Worm (Caenorhabditis elegans) whole organism, late embryonic: ENCODE results near the gene T25F10.4.

ENCODE experiments used
- F13H6.1 ChIP-seq: sonication (generic microtip); optimal IDR thresholded peaks from 2 replicates; lab custom pipeline; 2016; ENCODE audit warnings: missing genetic modification characterization, missing compliant biosample characterization
- ceh-14 ChIP-seq: sonication (generic microtip); optimal IDR thresholded peaks from 2 replicates; lab custom pipeline; 2016; ENCODE audit warnings: missing genotype, missing genetic modification characterization, missing compliant biosample characterization
- ceh-19 ChIP-seq: fragments of 200-800 bp; sonication (Bioruptor generic); optimal IDR thresholded peaks from 2 replicates; lab custom pipeline; 2018; ENCODE audit warnings: mild to moderate bottlenecking, missing genetic modification characterization, missing compliant biosample characterization
- ceh-2 ChIP-seq: sonication (generic microtip); optimal IDR thresholded peaks from 2 replicates; lab custom pipeline; 2016; ENCODE audit warnings: missing genotype, missing genetic modification characterization, missing compliant biosample characterization
- ceh-24 ChIP-seq: sonication (generic microtip); optimal IDR thresholded peaks from 2 replicates; lab custom pipeline; 2016; ENCODE audit warnings: mild to moderate bottlenecking, missing genetic modification characterization, missing compliant biosample characterization
- ceh-30 ChIP-seq: fragments of 150-350 bp; optimal IDR thresholded peaks from 2 replicates; lab custom pipeline; 2014; ENCODE audit warnings: missing biosample characterization, missing genetic modification characterization
- ceh-31 ChIP-seq: sonication (generic microtip); optimal IDR thresholded peaks from 2 replicates; lab custom pipeline; 2016; ENCODE audit warnings: missing genetic modification characterization, missing compliant biosample characterization
- ceh-34 ChIP-seq: sonication (generic microtip); optimal IDR thresholded peaks from 2 replicates; lab custom pipeline; 2016; ENCODE audit warnings: mild to moderate bottlenecking, missing genetic modification characterization, missing compliant biosample characterization
- ceh-6 ChIP-seq: fragments of 200-800 bp; sonication (Bioruptor generic); optimal IDR thresholded peaks from 2 replicates; lab custom pipeline; 2018; ENCODE audit warnings: mild to moderate bottlenecking, missing genetic modification characterization, missing compliant biosample characterization
- ceh-9 ChIP-seq: sonication (generic microtip); optimal IDR thresholded peaks from 2 replicates; lab custom pipeline; 2016; ENCODE audit warnings: mild to moderate bottlenecking, missing genetic modification characterization, inconsistent platforms, missing compliant biosample characterization
- dve-1 ChIP-seq: sonication (generic microtip); optimal IDR thresholded peaks from 2 replicates; lab custom pipeline; 2017; ENCODE audit warnings: antibody characterized with exemption, mild to moderate bottlenecking, missing genetic modification characterization, missing compliant biosample characterization
- elt-2 ChIP-seq: sonication (generic microtip); optimal IDR thresholded peaks from 2 replicates; lab custom pipeline; 2016; ENCODE audit warnings: missing genetic modification reagents, missing genetic modification characterization, missing compliant biosample characterization
- ets-4 ChIP-seq: sonication (generic microtip); optimal IDR thresholded peaks from 2 replicates; lab custom pipeline; 2016; ENCODE audit warnings: missing genetic modification characterization, missing compliant biosample characterization
- fax-1 ChIP-seq: sonication (generic microtip); optimal IDR thresholded peaks from 2 replicates; lab custom pipeline; 2016; ENCODE audit warnings: missing genotype, missing genetic modification characterization, missing compliant biosample characterization
- fkh-10 ChIP-seq: fragments of 150-350 bp; optimal IDR thresholded peaks from 2 replicates; lab custom pipeline; 2014; ENCODE audit warnings: missing biosample characterization, missing genetic modification reagents, missing genetic modification characterization
- gmeb-2 ChIP-seq: sonication (generic microtip); optimal IDR thresholded peaks from 2 replicates; lab custom pipeline; 2016; ENCODE audit warnings: missing genetic modification characterization, inconsistent platforms, missing compliant biosample characterization
- hlh-13 ChIP-seq: fragments of 200-800 bp; sonication (Bioruptor generic); optimal IDR thresholded peaks from 2 replicates; lab custom pipeline; 2018; ENCODE audit warnings: mild to moderate bottlenecking, missing genetic modification characterization, missing compliant biosample characterization
- hlh-15 ChIP-seq: sonication (generic microtip); optimal IDR thresholded peaks from 2 replicates; lab custom pipeline; 2016; ENCODE audit warnings: missing genetic modification characterization, missing compliant biosample characterization
- hlh-6 ChIP-seq: sonication (generic microtip); optimal IDR thresholded peaks from 2 replicates; lab custom pipeline; 2016; ENCODE audit warnings: missing genotype, missing genetic modification characterization, missing compliant biosample characterization
- lin-11 ChIP-seq: fragments of 200-800 bp; sonication (Bioruptor generic); optimal IDR thresholded peaks from 2 replicates; lab custom pipeline; 2018; ENCODE audit warnings: mild to moderate bottlenecking, missing genetic modification characterization, missing compliant biosample characterization
- madf-2 ChIP-seq: sonication (generic microtip); optimal IDR thresholded peaks from 2 replicates; lab custom pipeline; 2017; ENCODE audit warnings: missing genetic modification characterization, missing compliant biosample characterization
- mec-3 ChIP-seq: sonication (generic microtip); optimal IDR thresholded peaks from 2 replicates; lab custom pipeline; 2016; ENCODE audit warnings: borderline replicate concordance, missing genetic modification characterization, missing compliant biosample characterization
- npax-4 ChIP-seq: sonication (generic microtip); optimal IDR thresholded peaks from 2 replicates; lab custom pipeline; 2016; ENCODE audit warnings: missing genetic modification characterization, missing compliant biosample characterization
- pag-3 ChIP-seq: sonication (generic microtip); optimal IDR thresholded peaks from 2 replicates; lab custom pipeline; 2016; ENCODE audit warnings: missing compliant biosample characterization, missing genetic modification characterization, borderline replicate concordance
- pax-1 ChIP-seq: fragments of 150-350 bp; optimal IDR thresholded peaks from 2 replicates; lab custom pipeline; 2014; ENCODE audit warnings: missing biosample characterization, missing genetic modification characterization
- pha-2 ChIP-seq: sonication (generic microtip); optimal IDR thresholded peaks from 2 replicates; lab custom pipeline; 2017; ENCODE audit warnings: mild to moderate bottlenecking, missing genetic modification characterization, missing compliant biosample characterization
- rnt-1 ChIP-seq: sonication (generic microtip); optimal IDR thresholded peaks from 2 replicates; lab custom pipeline; 2016; ENCODE audit warnings: missing genetic modification characterization, missing compliant biosample characterization
- sdc-2 ChIP-seq: sonication (generic microtip); optimal IDR thresholded peaks from 2 replicates; lab custom pipeline; 2016; ENCODE audit warnings: missing genotype, missing genetic modification characterization, missing compliant biosample characterization
- sox-2 ChIP-seq: fragments of 200-800 bp; sonication (Bioruptor generic); IDR thresholded peaks from 2 replicates; pipeline ENCODE4 v1.3.6; 2022; ENCODE audit warnings: missing genetic modification reagents, missing genetic modification characterization, missing compliant biosample characterization
- sox-4 ChIP-seq: sonication (generic microtip); optimal IDR thresholded peaks from 2 replicates; lab custom pipeline; 2017; ENCODE audit warnings: mild to moderate bottlenecking, missing genetic modification characterization, inconsistent platforms, missing compliant biosample characterization
- tbx-7 ChIP-seq: sonication (generic microtip); optimal IDR thresholded peaks from 2 replicates; lab custom pipeline; 2016; ENCODE audit warnings: missing genotype, missing genetic modification characterization, missing compliant biosample characterization
- unc-3 ChIP-seq, 2 experiments: fragments of 200-800 bp in 1 of 2; sonication (Bioruptor generic) in 1 of 2; sonication (generic microtip) in 1 of 2; conservative IDR thresholded peaks in 1 of 2; optimal IDR thresholded peaks in 1 of 2; 2 replicates each; pipeline versions ENCODE4 v1.3.6 to Lab custom; 2016 to 2022; ENCODE audit warnings: missing compliant biosample characterization in 2 of 2, missing genetic modification characterization in 2 of 2, missing genetic modification reagents in 1 of 2
- unc-42 ChIP-seq: sonication (generic microtip); optimal IDR thresholded peaks from 2 replicates; lab custom pipeline; 2016; ENCODE audit warnings: missing genotype, missing genetic modification characterization, missing compliant biosample characterization
- unc-55 ChIP-seq: sonication (generic microtip); optimal IDR thresholded peaks from 2 replicates; lab custom pipeline; 2017; ENCODE audit warnings: missing biosample characterization, missing genetic modification reagents, missing genetic modification characterization
- unc-86 ChIP-seq: sonication (generic microtip); optimal IDR thresholded peaks from 2 replicates; lab custom pipeline; 2016; ENCODE audit warnings: missing genetic modification characterization, missing compliant biosample characterization
- zip-5 ChIP-seq: sonication (generic microtip); optimal IDR thresholded peaks from 2 replicates; lab custom pipeline; 2016; ENCODE audit warnings: missing genetic modification characterization, missing compliant biosample characterization

T25F10.4 gene

ce11 chrV:6784853-6785492, 22.7 kb upstream of the T25F10.4 start, which contains the start of the genes spn-4 and spe-39 (continued):
- peak; percentile 71 for TF ChIP-seq unc-42
- no peak for TF ChIP-seq ceh-34 (tag; lab: Kevin White, UChicago)
- TF ChIP-seq hlh-6, result no peak
- no peak for TF ChIP-seq fkh-10 (GFP tag; lab: Kevin White, UChicago)
- peak; percentile 8 for TF ChIP-seq ceh-14
- TF ChIP-seq sdc-2 (tag; lab: Kevin White, UChicago), result no peak
- TF ChIP-seq rnt-1 (tag; lab: Kevin White, UChicago), result no peak
- TF ChIP-seq pax-1 (tag; lab: Kevin White, UChicago), result peak; percentile 64
- TF ChIP-seq unc-55 (GFP tag; lab: Kevin White, UChicago), result peak; percentile 1
- TF ChIP-seq fax-1 (tag; lab: Kevin White, UChicago), result peak; percentile 7
- TF ChIP-seq ceh-31 (tag; lab: Kevin White, UChicago), result peak; percentile 39
- peak; percentile 10 for TF ChIP-seq zip-5 (tag; lab: Kevin White, UChicago)
- peak; percentile 20 for TF ChIP-seq ceh-2 (tag; lab: Kevin White, UChicago)

ce11 chrV:6783044-6783625, 20.9 kb upstream of the T25F10.4 start:
- TF ChIP-seq gmeb-2 (tag; lab: Kevin White, UChicago), result no peak
- TF ChIP-seq pag-3 (tag; lab: Kevin White, UChicago), result no peak
- no peak for TF ChIP-seq tbx-7 (tag; lab: Kevin White, UChicago)
- TF ChIP-seq sox-2 (GFP tag; lab: Robert Waterston, UW), result no peak
- no peak for TF ChIP-seq fkh-10 (GFP tag; lab: Kevin White, UChicago)

- TF ChIP-seq lin-11 (tag; lab: Kevin White, UChicago), result no peak
- TF ChIP-seq ceh-14, result no peak
- TF ChIP-seq pha-2, result no peak
- no peak for TF ChIP-seq hlh-13
- no peak for TF ChIP-seq F13H6.1 (tag; lab: Kevin White, UChicago)
- TF ChIP-seq ceh-9 (tag; lab: Kevin White, UChicago), result no peak
- no peak for TF ChIP-seq hlh-15 (tag; lab: Kevin White, UChicago)
- no peak for TF ChIP-seq ceh-6
- TF ChIP-seq ets-4 (tag; lab: Kevin White, UChicago), result no peak
- TF ChIP-seq rnt-1 (tag; lab: Kevin White, UChicago), result no peak
- TF ChIP-seq unc-3 (GFP tag; conservative IDR thresholded peaks at IDR 0.05; lab: Robert Waterston, UW), result no peak
- no peak for TF ChIP-seq unc-3 (tag; optimal IDR thresholded peaks at IDR 0.05; lab: Kevin White, UChicago)
- TF ChIP-seq mec-3, result no peak
- no peak for TF ChIP-seq fkh-10 (GFP tag; lab: Kevin White, UChicago)
- TF ChIP-seq dve-1 (tag; lab: Kevin White, UChicago), result no peak
- no peak for TF ChIP-seq madf-2 (tag; lab: Kevin White, UChicago)
Observed at ce11 chrV:6782260-6782659, 20.0 kb upstream of the T25F10.4 start.

ce11 chrV:6780676-6781075, 18.4 kb upstream of the T25F10.4 start:
- no peak for TF ChIP-seq hlh-6
- no peak for TF ChIP-seq gmeb-2 (tag; lab: Kevin White, UChicago)
- TF ChIP-seq sox-4 (tag; lab: Kevin White, UChicago), result no peak
- TF ChIP-seq ceh-9 (tag; lab: Kevin White, UChicago), result no peak
- no peak for TF ChIP-seq ceh-6
- TF ChIP-seq dve-1 (tag; lab: Kevin White, UChicago), result no peak
- TF ChIP-seq sox-2 (GFP tag; lab: Robert Waterston, UW), result no peak
- TF ChIP-seq unc-86, result no peak

- TF ChIP-seq elt-2 (no peak), ceh-19 (GFP tag; lab: Kevin White, UChicago) (no peak), ceh-24 (tag; lab: Kevin White, UChicago) (no peak), ceh-30 (tag; lab: Kevin White, UChicago) (no peak), pax-1 (tag; lab: Kevin White, UChicago) (no peak), fax-1 (tag; lab: Kevin White, UChicago) (no peak), unc-42 (no peak), npax-4 (tag; lab: Kevin White, UChicago) (no peak), unc-3 (GFP tag; conservative IDR thresholded peaks at IDR 0.05; lab: Robert Waterston, UW) (no peak), unc-3 (tag; optimal IDR thresholded peaks at IDR 0.05; lab: Kevin White, UChicago) (no peak)
Observed at ce11 chrV:6780166-6780565, 17.9 kb upstream of the T25F10.4 start, which contains the start of gene ZC404.15. Gene ZC404.15 (plus strand): TSS chrV:6780466.
